Fruit fly (Drosophila melanogaster) whole organism, embryonic: ENCODE results near the gene Cyp4d1.

Experiments used
- ATbp ChIP-seq: fragments of 200-800 bp; sonication (Bioruptor generic); optimal IDR thresholded peaks from 2 replicates; lab custom pipeline; 2017; ENCODE audit warnings: missing biosample characterization, mild to moderate bottlenecking, missing genetic modification characterization, missing genetic modification reagents
- Abd-B ChIP-seq: fragments of 200-800 bp; sonication (Bioruptor generic); optimal IDR thresholded peaks from 2 replicates; lab custom pipeline; 2018; ENCODE audit warnings: missing biosample characterization, mild to moderate bottlenecking, missing genetic modification characterization, moderate library complexity
- BEAF-32 ChIP-seq: fragments of 200-800 bp; sonication (Bioruptor generic); optimal IDR thresholded peaks from 3 replicates; lab custom pipeline; 2017; ENCODE audit warnings: missing biosample characterization, missing genetic modification characterization, mild to moderate bottlenecking, moderate library complexity, missing genetic modification reagents
- BtbVII ChIP-seq: fragments of 200-800 bp; sonication (Bioruptor generic); optimal IDR thresholded peaks from 3 replicates; lab custom pipeline; 2017; ENCODE audit warnings: missing biosample characterization, mild to moderate bottlenecking, missing genetic modification characterization
- CG10274 ChIP-seq: fragments of 200-800 bp; sonication (Bioruptor generic); optimal IDR thresholded peaks from 3 replicates; lab custom pipeline; 2017; ENCODE audit warnings: missing biosample characterization, mild to moderate bottlenecking, missing genetic modification characterization
- CG12769 ChIP-seq: fragments of 200-800 bp; sonication (Bioruptor generic); optimal IDR thresholded peaks from 2 replicates; lab custom pipeline; 2019; ENCODE audit warnings: missing biosample characterization, mild to moderate bottlenecking, missing genetic modification characterization, moderate library complexity
- CG1602 ChIP-seq: fragments of 200-800 bp; sonication (Bioruptor generic); optimal IDR thresholded peaks from 3 replicates; lab custom pipeline; 2016; ENCODE audit warnings: missing biosample characterization, missing genetic modification characterization
- CG1832 ChIP-seq: fragments of 200-800 bp; sonication (Bioruptor generic); optimal IDR thresholded peaks from 2 replicates; lab custom pipeline; 2017; ENCODE audit warnings: missing biosample characterization, mild to moderate bottlenecking, missing genetic modification characterization, inconsistent platforms
- CG2678 ChIP-seq: fragments of 200-800 bp; sonication (Bioruptor generic); optimal IDR thresholded peaks from 3 replicates; lab custom pipeline; 2019; ENCODE audit warnings: missing biosample characterization, mild to moderate bottlenecking, missing genetic modification characterization, moderate library complexity
- CG31388 ChIP-seq: fragments of 200-800 bp; sonication (Bioruptor generic); optimal IDR thresholded peaks from 2 replicates; lab custom pipeline; 2016; ENCODE audit warnings: missing biosample characterization, missing genetic modification characterization
- CG3838 ChIP-seq: fragments of 200-800 bp; sonication (Bioruptor generic); optimal IDR thresholded peaks from 3 replicates; lab custom pipeline; 2016; ENCODE audit warnings: missing biosample characterization, missing genetic modification characterization
- CG5245 ChIP-seq: fragments of 200-800 bp; sonication (Bioruptor generic); optimal IDR thresholded peaks from 3 replicates; lab custom pipeline; 2016; ENCODE audit warnings: missing biosample characterization, missing genetic modification characterization
- CG6254 ChIP-seq: fragments of 200-800 bp; sonication (Bioruptor generic); optimal IDR thresholded peaks from 3 replicates; lab custom pipeline; 2017; ENCODE audit warnings: mild to moderate bottlenecking, missing biosample characterization, missing genetic modification reagents, missing genetic modification characterization
- CG7556 ChIP-seq: fragments of 200-800 bp; sonication (Bioruptor generic); optimal IDR thresholded peaks from 2 replicates; lab custom pipeline; 2017; ENCODE audit warnings: missing biosample characterization, mild to moderate bottlenecking, missing genetic modification characterization
- CG7786 ChIP-seq: fragments of 200-800 bp; sonication (Bioruptor generic); optimal IDR thresholded peaks from 2 replicates; lab custom pipeline; 2016; ENCODE audit warnings: missing biosample characterization, missing genetic modification characterization
- CG7839 ChIP-seq: fragments of 200-800 bp; sonication (Bioruptor generic); optimal IDR thresholded peaks from 3 replicates; lab custom pipeline; 2018; ENCODE audit warnings: missing biosample characterization, mild to moderate bottlenecking, missing genetic modification characterization, moderate library complexity
- CG7963 ChIP-seq: fragments of 200-800 bp; sonication (Bioruptor generic); IDR thresholded peaks from 3 replicates; pipeline ENCODE4 v1.3.6; 2022; ENCODE audit warnings: missing biosample characterization, missing genetic modification characterization; ENCODE audit not compliant: partially characterized antibody
- CG8765 ChIP-seq: fragments of 200-800 bp; sonication (Bioruptor generic); IDR thresholded peaks from 2 replicates; pipeline ENCODE4 v1.3.6; 2022; ENCODE audit warnings: missing biosample characterization, missing genetic modification characterization
- CG8944 ChIP-seq: fragments of 200-800 bp; sonication (Bioruptor generic); optimal IDR thresholded peaks from 3 replicates; lab custom pipeline; 2016; ENCODE audit warnings: missing biosample characterization, missing genetic modification characterization
- Camta ChIP-seq: fragments of 200-800 bp; sonication (Bioruptor generic); optimal IDR thresholded peaks from 2 replicates; lab custom pipeline; 2016; ENCODE audit warnings: missing biosample characterization, missing genetic modification characterization
- E2f1 ChIP-seq: fragments of 200-800 bp; sonication (Bioruptor generic); IDR thresholded peaks from 2 replicates; pipeline ENCODE4 v1.3.6; 2022; ENCODE audit warnings: missing biosample characterization, missing genetic modification characterization
- Ets97D ChIP-seq: fragments of 200-800 bp; sonication (Bioruptor generic); optimal IDR thresholded peaks from 3 replicates; lab custom pipeline; 2016; ENCODE audit warnings: missing biosample characterization, missing genetic modification characterization
- H15 ChIP-seq: fragments of 200-800 bp; sonication (Bioruptor generic); IDR thresholded peaks from 3 replicates; pipeline ENCODE4 v1.3.6; 2022; ENCODE audit warnings: missing biosample characterization, missing genetic modification characterization
- Mes4 ChIP-seq: fragments of 200-800 bp; sonication (Bioruptor generic); optimal IDR thresholded peaks from 2 replicates; lab custom pipeline; 2016; ENCODE audit warnings: missing biosample characterization, missing genetic modification characterization
- Mrtf ChIP-seq: fragments of 200-800 bp; sonication (Bioruptor generic); IDR thresholded peaks from 3 replicates; pipeline ENCODE4 v1.3.6; 2022; ENCODE audit warnings: missing biosample characterization, missing genetic modification characterization
- NFAT ChIP-seq: fragments of 200-800 bp; sonication (Bioruptor generic); IDR thresholded peaks from 2 replicates; pipeline ENCODE4 v1.3.6; 2022; ENCODE audit warnings: missing biosample characterization, missing genetic modification characterization
- NK7.1 ChIP-seq: fragments of 200-800 bp; sonication (Bioruptor generic); optimal IDR thresholded peaks from 3 replicates; lab custom pipeline; 2016; ENCODE audit warnings: missing biosample characterization, missing genetic modification characterization
- Nf-YC ChIP-seq: fragments of 200-800 bp; optimal IDR thresholded peaks from 3 replicates; lab custom pipeline; 2019; ENCODE audit warnings: missing biosample characterization, mild to moderate bottlenecking, missing genetic modification characterization, moderate library complexity
- Ptx1 ChIP-seq: fragments of 200-800 bp; sonication (Bioruptor generic); IDR thresholded peaks from 2 replicates; pipeline ENCODE4 v1.3.6; 2022; ENCODE audit warnings: missing biosample characterization, missing genetic modification characterization
- Rfx ChIP-seq: fragments of 200-800 bp; sonication (Bioruptor generic); IDR thresholded peaks from 2 replicates; pipeline ENCODE4 v1.3.6; 2022; ENCODE audit warnings: missing biosample characterization, missing genetic modification characterization
- Tbp ChIP-seq: fragments of >200 bp; optimal IDR thresholded peaks from 2 replicates; lab custom pipeline; 2018; ENCODE audit warnings: missing biosample characterization, missing genetic modification characterization
- ab ChIP-seq: fragments of 200-800 bp; sonication (Bioruptor generic); optimal IDR thresholded peaks from 2 replicates; lab custom pipeline; 2016; ENCODE audit warnings: missing biosample characterization, missing genetic modification characterization
- amos ChIP-seq: fragments of 200-800 bp; sonication (Bioruptor generic); IDR thresholded peaks from 2 replicates; pipeline ENCODE4 v1.3.6; 2022; ENCODE audit warnings: missing biosample characterization, missing genetic modification characterization; ENCODE audit not compliant: partially characterized antibody
- ash1 ChIP-seq: fragments of 200-800 bp; sonication (Bioruptor generic); optimal IDR thresholded peaks from 2 replicates; lab custom pipeline; 2018; ENCODE audit warnings: missing biosample characterization, mild to moderate bottlenecking, missing genetic modification characterization
- az2 ChIP-seq: fragments of 200-800 bp; sonication (Bioruptor generic); optimal IDR thresholded peaks from 3 replicates; lab custom pipeline; 2016; ENCODE audit warnings: missing biosample characterization, missing genetic modification characterization
- cad ChIP-seq: fragments of >200 bp; optimal IDR thresholded peaks from 2 replicates; lab custom pipeline; 2017; ENCODE audit warnings: missing biosample characterization, missing genetic modification characterization
- chif ChIP-seq, 2 experiments: fragments of 200-800 bp; sonication (Bioruptor generic); optimal IDR thresholded peaks; 3 replicates each; lab custom pipeline; 2016; ENCODE audit warnings: missing biosample characterization in 2 of 2, missing genetic modification characterization in 2 of 2
- crol ChIP-seq: fragments of 200-800 bp; sonication (Bioruptor generic); IDR thresholded peaks from 2 replicates; pipeline ENCODE4 v1.3.6; 2022; ENCODE audit warnings: missing biosample characterization, missing genetic modification characterization
- en ChIP-seq: fragments of 200-800 bp; sonication (Bioruptor generic); optimal IDR thresholded peaks from 2 replicates; lab custom pipeline; 2016; ENCODE audit warnings: missing biosample characterization, missing genetic modification characterization
- hb ChIP-seq: fragments of 200-800 bp; sonication (Bioruptor generic); IDR thresholded peaks from 3 replicates; pipeline ENCODE4 v1.3.6; 2022; ENCODE audit warnings: missing biosample characterization, missing genetic modification characterization; ENCODE audit not compliant: partially characterized antibody
- insv ChIP-seq, 2 experiments: fragments of 200-800 bp; sonication (Bioruptor generic); optimal IDR thresholded peaks; 3 replicates each; lab custom pipeline; 2016 to 2018; ENCODE audit warnings: missing biosample characterization in 2 of 2, missing genetic modification characterization in 2 of 2
- pan ChIP-seq, 4 experiments: fragments of >200 bp in 3 of 4; fragments of 200-800 bp in 1 of 4; sonication (Bioruptor generic) in 1 of 4; optimal IDR thresholded peaks in 3 of 4; IDR thresholded peaks in 1 of 4; 2 replicates each; pipeline versions ENCODE4 v1.3.6 to Lab custom; 2017 to 2022; ENCODE audit warnings: missing biosample characterization in 2 of 4, missing genetic modification characterization in 2 of 4, mixed read lengths in 1 of 4
- sens ChIP-seq: fragments of 200-800 bp; sonication (Bioruptor generic); peaks from one replicate; lab custom pipeline; 2016; ENCODE audit warnings: missing biosample characterization, missing genetic modification characterization
- shn ChIP-seq: fragments of 200-800 bp; sonication (Bioruptor generic); optimal IDR thresholded peaks from 3 replicates; lab custom pipeline; 2016; ENCODE audit warnings: missing biosample characterization, missing genetic modification characterization
- sim ChIP-seq: fragments of 200-800 bp; sonication (Bioruptor generic); IDR thresholded peaks from 2 replicates; pipeline ENCODE4 v1.3.6; 2022; ENCODE audit warnings: missing biosample characterization, missing genetic modification characterization
- sisA ChIP-seq: fragments of 200-800 bp; sonication (Bioruptor generic); IDR thresholded peaks from 2 replicates; pipeline ENCODE4 v1.3.6; 2022; ENCODE audit warnings: missing biosample characterization, missing genetic modification characterization
- slbo ChIP-seq: fragments of 200-800 bp; sonication (Bioruptor generic); IDR thresholded peaks from 2 replicates; pipeline ENCODE4 v1.3.6; 2022; ENCODE audit warnings: missing biosample characterization, missing genetic modification characterization
- stwl ChIP-seq: fragments of 200-800 bp; sonication (Bioruptor generic); optimal IDR thresholded peaks from 3 replicates; lab custom pipeline; 2018; ENCODE audit warnings: missing biosample characterization, mild to moderate bottlenecking, missing genetic modification characterization, moderate library complexity
- tgo ChIP-seq: fragments of 200-800 bp; sonication (Bioruptor generic); IDR thresholded peaks from 3 replicates; pipeline ENCODE4 v1.3.6; 2022; ENCODE audit warnings: missing biosample characterization, missing genetic modification characterization
- vnd ChIP-seq: fragments of 200-800 bp; sonication (Bioruptor generic); IDR thresholded peaks from 3 replicates; pipeline ENCODE4 v1.3.6; 2022; ENCODE audit warnings: missing biosample characterization, missing genetic modification characterization; ENCODE audit not compliant: partially characterized antibody

Gene Cyp4d1

dm6 chrX:2136831-2137452 is 25.0 kb downstream of the Cyp4d1 start (continued):
- no peak for TF ChIP-seq Tbp (GFP tag; lab: Kevin White, UChicago)
- peak; percentile 100 for TF ChIP-seq Ptx1 (GFP tag; lab: Robert Waterston, UW)
- TF ChIP-seq stwl (tag; lab: Kevin White, UChicago), result peak; percentile 95
- peak; percentile 98 for TF ChIP-seq CG10274 (GFP tag; lab: Kevin White, UChicago)
- TF ChIP-seq cad (GFP tag; lab: Kevin White, UChicago), result no peak
- TF ChIP-seq CG7839 (tag; lab: Kevin White, UChicago), result peak; percentile 100
- peak; percentile 99 for TF ChIP-seq BtbVII
- TF ChIP-seq ab, result peak; percentile 100
- peak; percentile 100 for TF ChIP-seq Rfx
- peak; percentile 100 for TF ChIP-seq NK7.1 (GFP tag; lab: Kevin White, UChicago)
- peak; percentile 99 for TF ChIP-seq CG3838 (GFP tag; lab: Kevin White, UChicago)
- peak; percentile 100 for TF ChIP-seq az2 (GFP tag; lab: Kevin White, UChicago)
- TF ChIP-seq CG8944 (GFP tag; lab: Kevin White, UChicago), result peak; percentile 100
- TF ChIP-seq sens (GFP tag; lab: Kevin White, UChicago), result peak; percentile 100
- peak; percentile 97 for TF ChIP-seq Ets97D (GFP tag; lab: Kevin White, UChicago)
- peak; percentile 98 for TF ChIP-seq CG6254 (GFP tag; lab: Kevin White, UChicago)
- peak; percentile 100 for TF ChIP-seq CG12769 (tag; lab: Kevin White, UChicago)
- peak; percentile 100 for TF ChIP-seq Abd-B
- peak; percentile 100 for TF ChIP-seq CG7786 (GFP tag; lab: Kevin White, UChicago)
- TF ChIP-seq amos (GFP tag; lab: Robert Waterston, UW), result no peak
- peak; percentile 71 to 87 for TF ChIP-seq insv (GFP tag; optimal IDR thresholded peaks at IDR 0.05; lab: Kevin White, UChicago)
- peak; percentile 100 for TF ChIP-seq tgo (GFP tag; lab: Robert Waterston, UW)
- peak; percentile 100 for TF ChIP-seq CG31388 (GFP tag; lab: Kevin White, UChicago)
- no peak for TF ChIP-seq hb (GFP tag; lab: Robert Waterston, UW)
- peak in 1 of 2 experiments; percentile 84 for TF ChIP-seq pan (optimal IDR thresholded peaks at IDR 0.05; lab: Kevin White, UChicago)
- peak; percentile 85 to 100 for TF ChIP-seq pan (GFP tag; optimal IDR thresholded peaks at IDR 0.05 in 1 of 2, IDR thresholded peaks at IDR 0.05 in 1 of 2)
- TF ChIP-seq sisA (GFP tag; lab: Robert Waterston, UW), result peak; percentile 100
- TF ChIP-seq CG8765 (GFP tag; lab: Robert Waterston, UW), result peak; percentile 100
- TF ChIP-seq crol (GFP tag; lab: Robert Waterston, UW), result peak; percentile 96
- peak; percentile 42 for TF ChIP-seq BEAF-32 (GFP tag; lab: Kevin White, UChicago)
- peak; percentile 100 for TF ChIP-seq Mes4 (GFP tag; lab: Kevin White, UChicago)
- peak; percentile 100 for TF ChIP-seq H15 (GFP tag; lab: Robert Waterston, UW)
- TF ChIP-seq Nf-YC (tag; lab: Kevin White, UChicago), result peak; percentile 95
- TF ChIP-seq ATbp (GFP tag; lab: Kevin White, UChicago), result peak; percentile 100
- TF ChIP-seq CG1602, result peak; percentile 100
- peak; percentile 98 for TF ChIP-seq CG7556 (GFP tag; lab: Kevin White, UChicago)
- TF ChIP-seq CG1832 (GFP tag; lab: Kevin White, UChicago), result peak; percentile 98
- TF ChIP-seq Mrtf, result peak; percentile 100
- TF ChIP-seq NFAT, result peak; percentile 100
- peak; percentile 100 for TF ChIP-seq chif (GFP tag; optimal IDR thresholded peaks at IDR 0.05; lab: Kevin White, UChicago)
- peak; percentile 100 for TF ChIP-seq shn (GFP tag; lab: Kevin White, UChicago)
- peak; percentile 100 for TF ChIP-seq en (GFP tag; lab: Kevin White, UChicago)
- peak; percentile 100 for TF ChIP-seq Camta (GFP tag; lab: Kevin White, UChicago)
- TF ChIP-seq slbo (GFP tag; lab: Robert Waterston, UW), result peak; percentile 100
- no peak for TF ChIP-seq vnd (GFP tag; lab: Robert Waterston, UW)
- peak; percentile 100 for TF ChIP-seq CG2678 (tag; lab: Kevin White, UChicago)
- TF ChIP-seq E2f1 (GFP tag; lab: Robert Waterston, UW), result peak; percentile 100
- peak; percentile 100 for TF ChIP-seq CG5245 (GFP tag; lab: Kevin White, UChicago)
- peak; percentile 100 for TF ChIP-seq sim
- no peak for TF ChIP-seq CG7963 (GFP tag; lab: Robert Waterston, UW)
- TF ChIP-seq ash1, result peak; percentile 100
